Worm (Caenorhabditis elegans): ENCODE data around the gene str-165.

Gene str-165

ce11 chrV:13818824-13819408 is 12.0 kb upstream of the str-165 start, which contains the start of gene sel-10 (continued):
- TF ChIP-seq snpc-4 (GFP tag; optimal IDR thresholded peaks at IDR 0.05) (peak; percentile 65), snpc-4 (tag; optimal IDR thresholded peaks at IDR 0.05) (peak in 2 of 4 experiments; percentile 33 to 65), attf-5 (GFP tag; optimal IDR thresholded peaks at IDR 0.05) (peak; percentile 35), nhr-80 (tag; optimal IDR thresholded peaks at IDR 0.05) (peak; percentile 66), F57A8.1 (GFP tag; optimal IDR thresholded peaks at IDR 0.05) (no peak), F55B11.4 (tag; optimal IDR thresholded peaks at IDR 0.05; ENCODE audit: borderline replicate concordance, insufficient read depth) (no peak), attf-3 (GFP tag; conservative IDR thresholded peaks at IDR 0.05) (0 out of 2 replicates have a peak, but pooled peaks have one; percentile 20), rpc-1 (optimal IDR thresholded peaks at IDR 0.05) (no peak), rpc-1 (tag; optimal IDR thresholded peaks at IDR 0.05) (no peak), die-1 (tag; optimal IDR thresholded peaks at IDR 0.05) (no peak), dpl-1 (GFP tag; optimal IDR thresholded peaks at IDR 0.05) (peak; percentile 7), rcor-1 (GFP tag; IDR thresholded peaks at IDR 0.05) (peak; percentile 31; the same call in 1 of the 2 replicates), lir-1 (GFP tag; conservative IDR thresholded peaks at IDR 0.05) (no peak; the same call in 1 of the 2 replicates), K12H6.12 (tag; optimal IDR thresholded peaks at IDR 0.05) (peak; percentile 31)

- TF ChIP-seq ceh-40 (GFP tag; IDR thresholded peaks at IDR 0.05) (no peak), mxl-1 (tag; optimal IDR thresholded peaks at IDR 0.05) (no peak), dpl-1 (GFP tag; optimal IDR thresholded peaks at IDR 0.05) (no peak), madf-3 (GFP tag; IDR thresholded peaks at IDR 0.05) (no peak), ets-4 (GFP tag; optimal IDR thresholded peaks at IDR 0.05) (no peak), hmg-1.2 (GFP tag; IDR thresholded peaks at IDR 0.05) (no peak), T26A5.8 (tag; optimal IDR thresholded peaks at IDR 0.05) (no peak), F33H1.4 (GFP tag; IDR thresholded peaks at IDR 0.05) (no peak)
These were observed 8.2 kb upstream of the str-165 start, which contains the start of gene hpo-31 for ce11 chrV:13822752-13823151. TSS of gene hpo-31 (plus strand) at chrV:13823052.

- TF ChIP-seq nhr-179 (tag; optimal IDR thresholded peaks at IDR 0.05) = no peak
- no peak for TF ChIP-seq repo-1 (tag; optimal IDR thresholded peaks at IDR 0.05)
- TF ChIP-seq chd-7 (tag; optimal IDR thresholded peaks at IDR 0.05) = no peak
- TF ChIP-seq lin-54 (GFP tag; optimal IDR thresholded peaks at IDR 0.05) = no peak
- TF ChIP-seq madf-6 (GFP tag; IDR thresholded peaks at IDR 0.05) = no peak
- no peak for TF ChIP-seq ztf-6 (GFP tag; IDR thresholded peaks at IDR 0.05)
- no peak for TF ChIP-seq madf-10 (tag; optimal IDR thresholded peaks at IDR 0.05)
These were observed 3.0 kb upstream of the str-165 start, which contains the start of gene nrf-5 for ce11 chrV:13827920-13828319. TSS of gene nrf-5 (plus strand) at chrV:13828267.

- no peak for TF ChIP-seq ceh-58 (GFP tag; IDR thresholded peaks at IDR 0.05)
- no peak for TF ChIP-seq sptf-2 (GFP tag; optimal IDR thresholded peaks at IDR 0.05)
- TF ChIP-seq B0035.1 (tag; optimal IDR thresholded peaks at IDR 0.05) = no peak
- no peak for TF ChIP-seq B0261.1 (tag; optimal IDR thresholded peaks at IDR 0.05)
- TF ChIP-seq lsy-27 (tag; optimal IDR thresholded peaks at IDR 0.05; ENCODE audit: borderline replicate concordance, insufficient read depth) = no peak
- no peak for TF ChIP-seq K12H6.12 (tag; optimal IDR thresholded peaks at IDR 0.05)
- TF ChIP-seq die-1 (tag; optimal IDR thresholded peaks at IDR 0.05) = no peak
- TF ChIP-seq F23B12.7 (tag; optimal IDR thresholded peaks at IDR 0.05; ENCODE audit: insufficient read depth) = no peak
- TF ChIP-seq him-1 (tag; optimal IDR thresholded peaks at IDR 0.05) = no peak
- TF ChIP-seq F57C9.4 (tag; optimal IDR thresholded peaks at IDR 0.05) = no peak
- TF ChIP-seq nhr-80 (tag; optimal IDR thresholded peaks at IDR 0.05) = no peak
- no peak for TF ChIP-seq T07F8.4 (tag; optimal IDR thresholded peaks at IDR 0.05)
- TF ChIP-seq ceh-91 (GFP tag; IDR thresholded peaks at IDR 0.05) = no peak
- no peak for TF ChIP-seq tbx-9 (tag; optimal IDR thresholded peaks at IDR 0.05; ENCODE audit: borderline replicate concordance)
- TF ChIP-seq D2030.7 (GFP tag; IDR thresholded peaks at IDR 0.05) = no peak
- no peak for TF ChIP-seq F10E7.11 (tag; optimal IDR thresholded peaks at IDR 0.05)
- TF ChIP-seq ztf-6 (GFP tag; IDR thresholded peaks at IDR 0.05) = no peak
- no peak for TF ChIP-seq snpc-4 (GFP tag; optimal IDR thresholded peaks at IDR 0.05)
- TF ChIP-seq snpc-4 (tag; optimal IDR thresholded peaks at IDR 0.05) = no peak
These were observed 3.0 kb downstream of the str-165 start, which contains the start of gene srx-129 for ce11 chrV:13833951-13834350. TSS of gene srx-129 (plus strand) at chrV:13834251.
